Fruit fly (Drosophila melanogaster) whole organism, adult: ENCODE data around the gene Cyp303a1.

Experiments used
- CG14711 ChIP-seq: fragments of 200-800 bp; sonication (Bioruptor generic); optimal IDR thresholded peaks from 2 replicates; lab custom pipeline; 2018; ENCODE audit warnings: missing biosample characterization, mild to moderate bottlenecking, missing genetic modification characterization, moderate library complexity
- CG1620 ChIP-seq: fragments of 200-800 bp; sonication (Bioruptor generic); optimal IDR thresholded peaks from 2 replicates; lab custom pipeline; 2016; ENCODE audit warnings: missing biosample characterization, missing genetic modification characterization
- CG5204 ChIP-seq: fragments of 200-800 bp; sonication (Bioruptor generic); optimal IDR thresholded peaks from 2 replicates; lab custom pipeline; 2016; ENCODE audit warnings: missing biosample characterization, missing genetic modification characterization
- CG7045 ChIP-seq: fragments of 200-800 bp; sonication (Bioruptor generic); optimal IDR thresholded peaks from 2 replicates; lab custom pipeline; 2017; ENCODE audit warnings: missing biosample characterization, mild to moderate bottlenecking, missing genetic modification characterization
- Hr96 ChIP-seq: fragments of 200-800 bp; sonication (Bioruptor generic); optimal IDR thresholded peaks from 2 replicates; lab custom pipeline; 2016; ENCODE audit warnings: missing biosample characterization, missing genetic modification characterization
- bab1 ChIP-seq: fragments of 200-800 bp; sonication (Bioruptor generic); optimal IDR thresholded peaks from 3 replicates; lab custom pipeline; 2019; ENCODE audit warnings: missing biosample characterization, mild to moderate bottlenecking, missing genetic modification characterization, moderate library complexity
- kay ChIP-seq: fragments of 200-800 bp; sonication (Bioruptor generic); peaks from one replicate; lab custom pipeline; 2016; ENCODE audit warnings: missing biosample characterization, missing genetic modification characterization, borderline replicate concordance
- tj ChIP-seq: fragments of 200-800 bp; sonication (Bioruptor generic); optimal IDR thresholded peaks from 3 replicates; lab custom pipeline; 2017; ENCODE audit warnings: missing biosample characterization, mild to moderate bottlenecking, missing genetic modification characterization, moderate library complexity

DNA sequence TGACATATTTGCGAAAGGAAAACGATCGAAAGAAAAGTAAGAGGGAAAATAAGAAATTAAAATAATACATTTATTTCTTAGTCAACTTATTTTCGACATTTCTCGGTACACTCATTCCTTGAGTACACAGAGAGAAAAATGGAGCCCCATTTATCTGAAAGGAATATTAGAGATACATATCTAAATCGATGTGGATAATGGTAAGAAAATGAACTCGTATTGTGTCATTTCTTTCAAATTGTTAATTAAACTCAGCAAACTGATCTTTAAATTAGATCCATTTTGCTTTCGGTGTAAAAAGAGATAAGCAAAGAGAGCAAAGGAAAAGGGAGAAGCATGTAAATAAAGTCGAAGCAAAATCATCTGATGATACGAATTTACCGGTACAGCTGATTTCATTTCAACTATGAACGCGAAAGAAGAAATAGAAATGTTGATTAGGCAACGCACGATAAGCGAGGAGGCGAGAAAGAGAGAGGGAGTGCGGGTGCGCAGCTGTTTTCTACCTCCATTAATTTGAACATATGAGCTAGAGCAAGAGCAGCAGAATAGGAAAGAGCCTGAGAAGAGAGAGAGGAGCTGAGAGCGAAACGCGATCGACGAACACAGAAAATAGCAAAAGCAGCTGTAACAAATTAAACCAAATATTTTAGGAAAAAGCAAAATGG lies 8.2 kb upstream of the Cyp303a1 start:
- TF ChIP-seq CG14711 (tag; lab: Kevin White, UChicago) = peak; percentile 86
- TF ChIP-seq tj (GFP tag; lab: Kevin White, UChicago) = no peak
- TF ChIP-seq CG5204 = peak; percentile 45
- peak; percentile 35 for TF ChIP-seq CG7045 (GFP tag; lab: Kevin White, UChicago)
- peak; percentile 30 for TF ChIP-seq CG1620
- peak; percentile 62 for TF ChIP-seq bab1 (GFP tag; lab: Kevin White, UChicago)
- TF ChIP-seq Hr96 (GFP tag; lab: Kevin White, UChicago) = no peak
- peak; percentile 90 for TF ChIP-seq kay (GFP tag; lab: Kevin White, UChicago)
